Fruit fly (Drosophila melanogaster): Measurements from ENCODE around the gene CG17186.
A peak's percentile ranks its signal among the peaks of the same experiment; 100 is the strongest.

The CG17186 gene

DNA sequence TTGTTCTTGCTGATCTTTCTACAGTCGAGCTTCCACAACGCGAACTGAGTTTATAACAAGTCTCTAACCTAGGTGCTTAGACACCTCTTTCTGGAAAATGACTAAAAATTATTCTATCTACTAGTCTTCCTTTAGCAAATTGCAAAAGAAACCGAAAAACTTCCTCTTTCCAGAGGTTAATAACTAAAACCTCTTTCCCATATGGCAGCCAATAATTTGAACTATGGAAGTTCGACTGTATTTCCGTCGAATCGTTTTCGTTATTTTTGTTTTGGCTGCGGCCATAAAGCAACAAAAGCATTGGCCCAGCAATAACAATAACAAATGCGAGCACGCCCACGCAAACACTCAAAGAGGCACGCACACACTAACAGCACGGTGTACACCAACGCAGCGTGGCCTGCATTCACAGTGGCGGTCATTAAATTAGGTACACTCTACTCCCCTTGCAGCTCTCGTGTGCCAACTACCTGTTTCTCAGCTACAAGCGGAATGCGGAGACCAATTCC is 3.2 kb upstream of the CG17186 start (continued):
- peak; percentile 20 for TF ChIP-seq CG15011 (GFP tag; optimal IDR thresholded peaks at IDR 0.05)
- TF ChIP-seq CG8281 (tag; optimal IDR thresholded peaks at IDR 0.05): no peak
- TF ChIP-seq ap (GFP tag; IDR thresholded peaks at IDR 0.05): no peak
- peak; percentile 32 for TF ChIP-seq Sox102F (GFP tag; optimal IDR thresholded peaks at IDR 0.05)
- TF ChIP-seq sd (tag; optimal IDR thresholded peaks at IDR 0.05): peak; percentile 39
- peak; percentile 62 for TF ChIP-seq CG4360 (GFP tag; IDR thresholded peaks at IDR 0.05)
- peak; percentile 66; the same call in 1 of the 2 replicates for TF ChIP-seq Atf6 (GFP tag; IDR thresholded peaks at IDR 0.05)
- peak; percentile 11 for TF ChIP-seq org-1 (GFP tag; optimal IDR thresholded peaks at IDR 0.05)
- peak; percentile 61 for TF ChIP-seq CHES-1-like (GFP tag; optimal IDR thresholded peaks at IDR 0.05)
- TF ChIP-seq lola (GFP tag; optimal IDR thresholded peaks at IDR 0.05): no peak
- peak; percentile 49 for TF ChIP-seq CG6689 (GFP tag; IDR thresholded peaks at IDR 0.05)
- TF ChIP-seq E2f2 (GFP tag; IDR thresholded peaks at IDR 0.05): 0 out of 2 replicates have a peak, but pooled peaks have one; percentile 21
- TF ChIP-seq CG10979 (tag; optimal IDR thresholded peaks at IDR 0.05): peak; percentile 15
- no peak for TF ChIP-seq CG33557 (GFP tag; optimal IDR thresholded peaks at IDR 0.05)
- no peak for TF ChIP-seq luna (GFP tag; optimal IDR thresholded peaks at IDR 0.05)
- TF ChIP-seq seq (GFP tag; IDR thresholded peaks at IDR 0.05): peak; percentile 55; the same call in 1 of the 2 replicates
- peak; percentile 34 for TF ChIP-seq Hsf (GFP tag; optimal IDR thresholded peaks at IDR 0.05)
- TF ChIP-seq CG11085 (GFP tag; IDR thresholded peaks at IDR 0.05): no peak
- no peak for TF ChIP-seq ab (GFP tag; optimal IDR thresholded peaks at IDR 0.05)
- TF ChIP-seq NC2β (GFP tag; optimal IDR thresholded peaks at IDR 0.05): no peak
- TF ChIP-seq CG4404 (GFP tag; IDR thresholded peaks at IDR 0.05): 0 out of 2 replicates have a peak, but pooled peaks have one; percentile 16
- TF ChIP-seq CG6854 (GFP tag; optimal IDR thresholded peaks at IDR 0.05): peak; percentile 22
- TF ChIP-seq crc (GFP tag; optimal IDR thresholded peaks at IDR 0.05): no peak
- TF ChIP-seq Ada2b (GFP tag; IDR thresholded peaks at IDR 0.05): peak; percentile 27; the same call in 1 of the 2 replicates
- TF ChIP-seq CG2129 (GFP tag; IDR thresholded peaks at IDR 0.05; ENCODE audit: partially characterized antibody): no peak
- TF ChIP-seq salm (tag; optimal IDR thresholded peaks at IDR 0.05): peak; percentile 1
- TF ChIP-seq tio (GFP tag; optimal IDR thresholded peaks at IDR 0.05): no peak
- no peak for TF ChIP-seq CG10959 (GFP tag; IDR thresholded peaks at IDR 0.05)
- peak; percentile 24; the same call in 1 of the 2 replicates for TF ChIP-seq CG14014 (GFP tag; IDR thresholded peaks at IDR 0.05)
- no peak; the same call in 1 of the 2 replicates for TF ChIP-seq MBD-R2 (GFP tag; IDR thresholded peaks at IDR 0.05)
- peak; percentile 14 for TF ChIP-seq CG17186 (GFP tag; optimal IDR thresholded peaks at IDR 0.05)
- TF ChIP-seq repo (GFP tag; optimal IDR thresholded peaks at IDR 0.05): no peak
- peak; percentile 53 for TF ChIP-seq Fer3 (tag; optimal IDR thresholded peaks at IDR 0.05)
- TF ChIP-seq CG1024 (GFP tag; IDR thresholded peaks at IDR 0.05): no peak
- peak; percentile 44 for TF ChIP-seq CG12299 (tag; optimal IDR thresholded peaks at IDR 0.05)
- peak; percentile 54 for TF ChIP-seq CG10147 (GFP tag; optimal IDR thresholded peaks at IDR 0.05)
- peak; percentile 18 for TF ChIP-seq HLH54F (GFP tag; optimal IDR thresholded peaks at IDR 0.05)
- no peak for TF ChIP-seq CG8765 (GFP tag; IDR thresholded peaks at IDR 0.05)
- no peak for TF ChIP-seq vfl (GFP tag; optimal IDR thresholded peaks at IDR 0.05)
- TF ChIP-seq odd (GFP tag; optimal IDR thresholded peaks at IDR 0.05): peak; percentile 54
- no peak for TF ChIP-seq psq (GFP tag; optimal IDR thresholded peaks at IDR 0.05)
- TF ChIP-seq CG10431 (GFP tag; optimal IDR thresholded peaks at IDR 0.05): peak; percentile 60
- TF ChIP-seq B-H1 (GFP tag; IDR thresholded peaks at IDR 0.05): no peak; the same call in 2 of the 3 replicates
- TF ChIP-seq Pdp1 (GFP tag; optimal IDR thresholded peaks at IDR 0.05): peak in 1 of 2 experiments; percentile 35
- TF ChIP-seq Xrp1 (GFP tag; IDR thresholded peaks at IDR 0.05): peak; percentile 35; the same call in 1 of the 2 replicates
- TF ChIP-seq CG30431 (GFP tag; optimal IDR thresholded peaks at IDR 0.05): no peak
- TF ChIP-seq slou (GFP tag; optimal IDR thresholded peaks at IDR 0.05): no peak
- peak; percentile 83 for TF ChIP-seq Fer1 (GFP tag; optimal IDR thresholded peaks at IDR 0.05)
- TF ChIP-seq tin (GFP tag; optimal IDR thresholded peaks at IDR 0.05): peak; percentile 21
- TF ChIP-seq CG14710 (tag; optimal IDR thresholded peaks at IDR 0.05): peak; percentile 28
- peak; percentile 1 for TF ChIP-seq fd96Cb (tag; optimal IDR thresholded peaks at IDR 0.05)

Measured in whole organism, embryonic.